Worm (Caenorhabditis elegans) whole organism, late embryonic: ENCODE results near the gene srt-16.

Experiments used
- ceh-24 ChIP-seq: sonication (generic microtip); optimal IDR thresholded peaks from 2 replicates; lab custom pipeline; 2016; ENCODE audit warnings: mild to moderate bottlenecking, missing genetic modification characterization, missing compliant biosample characterization
- nhr-11 ChIP-seq: fragments of 150-350 bp; optimal IDR thresholded peaks from 2 replicates; lab custom pipeline; 2014; ENCODE audit warnings: missing biosample characterization, missing genetic modification characterization

DNA sequence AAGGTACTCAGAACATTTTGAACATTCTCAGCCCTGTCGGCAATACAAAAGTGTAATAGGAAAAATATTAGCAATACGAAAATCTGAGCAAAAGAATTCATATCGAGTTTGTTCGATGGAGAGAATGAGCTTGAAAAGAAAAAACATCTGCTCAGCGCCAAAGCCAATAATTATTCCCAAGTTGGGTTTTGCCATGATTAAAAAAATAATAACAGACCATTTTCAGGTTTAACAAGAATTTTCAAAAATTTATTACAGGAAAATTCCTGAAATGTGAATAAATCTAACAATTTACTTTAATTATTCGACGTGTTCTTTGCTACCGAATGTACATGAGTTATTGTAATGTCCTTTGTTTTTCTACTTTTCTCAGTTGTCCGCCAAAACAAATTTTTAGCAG lies 32.0 kb downstream of the srt-16 start, which contains the start of gene irld-38:
- TF ChIP-seq ceh-24 (tag; lab: Kevin White, UChicago), result no peak
- no peak for TF ChIP-seq nhr-11
